Worm (Caenorhabditis elegans) whole organism, L4/young adult: ENCODE results near the gene ugt-58.

Experiments
- W03F9.2 ChIP-seq: fragments of 150-350 bp; optimal IDR thresholded peaks from 2 replicates; lab custom pipeline; 2014; ENCODE audit warnings: missing biosample characterization, missing genetic modification characterization
- dao-5 ChIP-seq: sonication (generic microtip); optimal IDR thresholded peaks from 2 replicates; lab custom pipeline; 2016; ENCODE audit warnings: missing genotype, missing genetic modification characterization, moderate library complexity, missing compliant biosample characterization
- him-1 ChIP-seq: sonication (generic microtip); optimal IDR thresholded peaks from 2 replicates; lab custom pipeline; 2016; ENCODE audit warnings: missing genotype, missing genetic modification reagents, missing genetic modification characterization, missing compliant biosample characterization

Gene ugt-58

DNA sequence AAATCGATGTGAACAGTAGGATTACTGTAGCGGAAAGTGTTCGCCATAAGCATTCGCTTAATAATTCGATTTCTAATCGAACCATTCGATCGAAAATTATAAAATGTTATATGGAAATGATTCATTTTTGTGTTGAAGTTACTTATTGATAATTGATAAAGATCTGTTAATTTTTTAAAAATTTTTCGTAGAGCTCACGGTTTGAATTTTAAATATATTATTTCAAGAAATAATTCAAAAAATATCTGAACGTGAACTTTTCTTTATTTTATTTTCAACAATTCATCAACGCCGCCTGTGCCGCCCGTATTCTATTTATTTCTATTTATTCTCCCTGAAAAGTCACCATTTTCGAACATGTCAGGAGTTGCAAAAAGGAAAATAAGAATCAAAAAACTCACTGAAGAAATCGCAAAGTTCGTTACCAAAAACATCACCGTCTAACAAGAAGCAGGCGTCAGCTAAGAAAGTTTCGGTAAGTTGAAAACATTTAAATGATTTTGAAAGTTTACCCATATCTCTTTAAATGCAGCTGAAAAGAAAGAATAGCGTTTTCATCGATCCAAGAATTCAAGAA is 24.9 kb upstream of the ugt-58 start, which contains the start of the genes T15H9.5 and T15H9.4:
Gene T15H9.5, minus strand, starts transcription at position 101 of the 577 bp plus-strand sequence.
Gene T15H9.4, plus strand, starts transcription at position 527 of the 577 bp plus-strand sequence.
- no peak for TF ChIP-seq W03F9.2 (tag; lab: Kevin White, UChicago)
- TF ChIP-seq dao-5, result no peak
- TF ChIP-seq him-1 (tag; lab: Kevin White, UChicago), result no peak

DNA sequence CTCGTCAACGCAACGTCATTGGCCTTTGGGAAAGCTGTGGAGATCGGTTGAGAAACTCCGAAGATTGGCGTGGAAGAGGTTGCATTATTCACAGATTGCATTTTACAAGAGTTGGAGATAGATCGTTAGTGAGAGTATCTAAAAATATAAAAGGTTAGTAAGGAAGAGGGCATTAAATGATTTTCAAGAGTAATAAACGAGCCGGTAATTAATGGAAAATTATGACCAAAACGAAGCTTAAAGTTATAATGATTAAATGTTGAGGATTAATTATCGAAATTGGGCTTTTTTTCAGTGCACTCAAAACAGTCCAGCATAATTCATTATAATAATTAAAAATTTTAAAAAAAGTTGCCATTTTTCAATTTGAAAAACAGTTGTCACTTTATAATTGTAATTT is 22.7 kb upstream of the ugt-58 start, which contains the start of gene pap-2:
Gene pap-2, minus strand, starts transcription at position 101 of the 400 bp plus-strand sequence.
- TF ChIP-seq him-1 (tag; lab: Kevin White, UChicago) (no peak), W03F9.2 (tag; lab: Kevin White, UChicago) (no peak), dao-5 (no peak)

DNA sequence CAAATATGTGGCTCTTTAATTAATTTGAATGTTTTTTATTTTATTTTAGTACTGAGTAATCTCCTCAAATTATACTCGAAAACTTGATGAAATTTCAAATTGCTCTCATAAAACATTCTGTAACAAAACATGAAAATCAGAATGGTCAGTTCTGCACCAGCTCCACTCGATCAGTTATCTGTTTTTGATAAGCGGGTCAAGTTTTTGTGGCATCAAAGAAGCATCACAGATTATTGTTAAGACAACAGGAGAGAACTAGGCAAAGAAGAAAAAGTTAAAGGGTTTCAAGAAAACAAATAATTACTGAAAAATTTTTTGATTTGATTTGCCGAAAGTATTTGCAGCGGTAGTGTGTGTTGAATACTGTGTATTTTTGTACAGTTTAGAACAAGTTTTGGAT is 20.6 kb upstream of the ugt-58 start:
- TF ChIP-seq W03F9.2 (tag; lab: Kevin White, UChicago) (no peak), dao-5 (no peak), him-1 (tag; lab: Kevin White, UChicago) (no peak)

DNA sequence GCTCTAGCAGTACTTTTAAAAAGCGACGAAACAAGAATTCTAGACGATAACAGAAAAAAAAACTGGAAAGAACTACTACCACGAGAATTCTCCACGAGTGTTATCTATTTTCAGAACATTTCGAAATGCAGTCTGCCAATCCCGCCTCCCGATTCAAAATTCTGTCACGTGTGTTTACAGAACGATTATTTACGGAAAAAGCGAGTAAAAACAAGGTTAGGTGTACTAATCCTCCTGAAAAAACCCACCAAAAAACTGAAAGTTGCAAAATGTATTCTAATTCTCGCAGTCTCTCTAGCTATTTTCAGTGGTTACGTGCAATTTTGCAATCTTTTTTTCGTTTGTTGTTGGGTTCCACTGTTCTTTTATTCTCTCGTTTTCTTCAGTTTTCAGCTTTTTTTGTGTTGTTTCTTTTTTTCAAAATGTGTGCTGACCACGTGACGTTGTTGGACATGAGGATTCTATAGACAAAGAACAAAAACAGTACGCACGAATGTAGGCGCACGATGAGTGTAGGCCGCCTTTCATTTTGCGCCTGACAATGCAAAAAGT is 20.0 kb upstream of the ugt-58 start:
- TF ChIP-seq dao-5 (no peak), him-1 (tag; lab: Kevin White, UChicago) (no peak), W03F9.2 (tag; lab: Kevin White, UChicago) (no peak)

DNA sequence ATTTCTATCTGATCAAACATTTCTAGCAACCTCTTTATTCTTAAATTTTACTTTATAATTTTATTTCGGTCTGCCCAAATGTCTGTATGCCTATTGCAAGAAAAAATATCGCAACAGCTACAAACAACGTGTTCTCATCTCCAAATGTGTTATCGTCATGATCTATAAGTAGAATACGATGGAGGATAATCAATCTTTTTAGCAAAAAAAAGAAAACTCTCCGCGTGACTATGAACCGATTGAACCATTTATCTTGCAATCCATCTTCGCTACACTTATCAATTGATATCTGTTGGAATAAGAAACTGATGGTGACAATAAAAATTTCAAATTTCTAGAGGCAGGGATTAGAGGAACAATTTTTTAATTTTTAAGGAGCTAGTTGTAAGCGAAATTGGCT is 19.4 kb upstream of the ugt-58 start:
- TF ChIP-seq W03F9.2 (tag; lab: Kevin White, UChicago) (no peak), him-1 (tag; lab: Kevin White, UChicago) (no peak), dao-5 (no peak)

DNA sequence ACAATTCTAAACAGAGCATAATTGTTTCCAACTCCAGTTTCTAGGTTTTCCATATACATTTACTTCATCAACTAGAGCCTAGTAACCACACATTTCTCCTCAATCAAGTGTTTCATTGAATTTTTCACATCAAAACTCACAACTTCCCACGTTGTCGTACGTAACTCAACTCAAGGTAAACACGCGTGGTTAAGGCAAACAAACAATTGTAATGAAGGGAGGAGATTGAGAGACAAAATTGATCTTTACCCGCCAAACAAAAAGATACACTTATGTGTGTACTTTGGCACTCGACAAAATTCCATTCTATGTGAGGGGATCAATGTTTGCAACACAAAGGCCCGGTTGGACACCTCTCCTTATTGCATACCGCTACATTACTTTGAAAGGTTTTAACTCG is 18.8 kb upstream of the ugt-58 start, which contains the start of gene nhr-19:
Gene nhr-19, minus strand, starts transcription at position 191 of the 400 bp plus-strand sequence.
- no peak for TF ChIP-seq him-1 (tag; lab: Kevin White, UChicago)
- no peak for TF ChIP-seq dao-5
- no peak for TF ChIP-seq W03F9.2 (tag; lab: Kevin White, UChicago)

DNA sequence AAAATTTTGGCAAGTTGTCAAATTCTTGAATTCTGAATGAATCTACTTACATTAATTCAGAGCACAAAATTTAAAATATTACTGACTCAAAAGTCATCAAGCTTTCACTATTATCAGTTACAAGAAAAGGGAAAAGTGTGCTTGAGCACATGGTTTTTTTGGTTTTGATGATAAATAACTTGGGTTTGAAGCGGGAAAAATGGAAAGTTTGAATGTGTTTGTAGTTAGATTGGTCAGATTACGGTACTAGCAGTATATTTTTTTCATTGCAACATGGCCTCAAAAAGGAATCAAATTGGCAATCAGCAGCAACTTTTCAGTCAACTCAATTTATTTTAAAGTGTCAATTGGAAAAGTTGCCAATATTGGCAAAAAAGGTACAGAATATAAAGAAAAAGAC is 18.1 kb upstream of the ugt-58 start:
- TF ChIP-seq him-1 (tag; lab: Kevin White, UChicago) (no peak), dao-5 (no peak), W03F9.2 (tag; lab: Kevin White, UChicago) (no peak)

DNA sequence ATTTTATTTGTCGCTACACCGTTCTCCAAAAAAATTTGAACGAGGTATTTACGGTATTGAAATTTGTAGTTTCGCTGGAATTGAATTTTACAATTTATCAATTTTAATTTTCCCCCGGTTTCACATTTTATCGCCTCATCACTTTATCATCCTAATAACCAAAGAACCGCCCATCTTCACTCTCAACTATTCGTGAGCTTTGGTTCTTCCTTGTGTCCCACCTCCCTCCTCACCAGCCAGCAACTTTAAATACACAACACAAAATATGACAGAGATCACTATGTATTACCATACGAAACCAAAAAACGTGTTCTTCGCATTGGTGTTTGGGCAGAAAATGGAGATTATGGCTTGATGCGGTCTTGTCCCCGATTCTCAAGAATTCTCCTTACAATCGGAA is 17.5 kb upstream of the ugt-58 start:
- TF ChIP-seq him-1 (tag; lab: Kevin White, UChicago) (no peak), W03F9.2 (tag; lab: Kevin White, UChicago) (no peak), dao-5 (no peak)

DNA sequence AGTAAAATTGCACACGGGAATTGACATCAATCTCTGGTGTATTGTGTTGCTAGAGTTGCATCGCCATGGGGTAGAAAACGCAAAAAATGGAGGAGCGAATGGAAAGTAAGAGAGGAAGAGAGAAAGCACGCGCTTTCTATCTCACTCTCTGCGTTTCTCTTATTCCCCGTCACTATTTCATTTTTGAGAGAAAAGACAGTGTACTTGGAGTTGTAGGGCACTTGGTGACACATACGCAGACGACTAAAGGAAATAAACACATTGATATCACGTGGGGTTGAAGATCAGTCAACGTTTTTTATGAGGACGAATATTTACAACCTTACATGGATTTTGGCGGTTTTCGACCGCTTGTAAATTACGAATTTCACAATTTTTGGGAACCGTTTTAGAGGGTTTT is 16.8 kb upstream of the ugt-58 start:
- no peak for TF ChIP-seq dao-5
- peak; percentile 71 for TF ChIP-seq W03F9.2 (tag; lab: Kevin White, UChicago)

DNA sequence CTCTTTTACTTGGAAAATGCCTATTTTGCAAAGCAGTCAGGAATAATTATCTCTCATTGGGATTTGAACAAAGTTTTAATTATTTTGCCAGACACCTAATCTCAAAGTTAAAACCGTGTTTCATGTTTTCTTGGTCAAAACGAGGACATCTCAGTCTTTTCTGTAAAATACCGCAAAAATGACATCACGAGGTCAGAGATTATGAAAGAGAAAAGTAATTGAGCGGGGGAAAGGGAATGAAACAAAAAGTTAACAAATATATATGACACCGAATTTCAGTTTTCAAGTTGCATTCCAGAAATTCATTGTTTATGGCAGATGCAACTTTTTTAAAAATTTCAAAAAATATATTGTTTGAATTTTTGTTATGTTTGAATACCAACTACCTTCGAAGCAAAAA is 16.0 kb upstream of the ugt-58 start:
- no peak for TF ChIP-seq W03F9.2 (tag; lab: Kevin White, UChicago)
- TF ChIP-seq dao-5, result no peak
- no peak for TF ChIP-seq him-1 (tag; lab: Kevin White, UChicago)

DNA sequence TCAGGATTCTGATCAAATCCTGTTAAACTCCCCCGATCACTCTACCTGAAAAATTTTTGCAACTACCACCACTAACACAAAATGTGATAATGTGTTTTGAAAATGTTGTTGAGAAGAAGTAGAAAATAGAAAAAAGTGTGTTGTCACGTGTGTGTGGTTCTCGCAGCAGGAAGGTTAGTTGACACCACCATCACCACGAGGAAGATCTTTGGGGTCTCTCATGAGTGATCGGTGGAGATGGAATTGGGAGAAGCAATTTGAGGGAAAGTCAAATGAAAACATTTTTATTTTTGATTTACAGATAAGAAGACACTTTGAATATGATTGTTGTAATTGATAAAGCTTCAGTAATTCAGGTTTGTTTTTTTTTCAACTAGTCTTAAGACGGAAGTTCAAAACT is 15.1 kb upstream of the ugt-58 start:
- TF ChIP-seq W03F9.2 (tag; lab: Kevin White, UChicago) (no peak), him-1 (tag; lab: Kevin White, UChicago) (no peak), dao-5 (no peak)

DNA sequence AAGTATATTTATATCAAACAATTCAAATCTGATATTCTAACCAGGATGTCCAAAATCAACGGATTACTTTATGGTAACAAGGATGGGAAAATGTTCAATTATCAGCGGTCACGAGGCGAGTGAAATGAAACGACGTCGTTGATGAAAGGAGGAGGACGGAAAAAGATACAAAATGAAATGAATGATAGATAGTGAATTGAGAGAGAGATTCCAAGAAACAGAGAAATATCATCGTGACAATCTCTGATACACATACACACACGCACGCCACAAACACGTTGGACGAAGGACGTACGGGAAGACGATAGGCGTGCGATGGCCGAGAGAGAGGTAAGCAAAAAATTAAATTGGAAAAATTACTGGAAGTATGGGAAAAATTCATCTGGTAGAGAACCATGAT is 14.5 kb upstream of the ugt-58 start:
- TF ChIP-seq W03F9.2 (tag; lab: Kevin White, UChicago), result peak; percentile 29
- no peak for TF ChIP-seq dao-5
- no peak for TF ChIP-seq him-1 (tag; lab: Kevin White, UChicago)

DNA sequence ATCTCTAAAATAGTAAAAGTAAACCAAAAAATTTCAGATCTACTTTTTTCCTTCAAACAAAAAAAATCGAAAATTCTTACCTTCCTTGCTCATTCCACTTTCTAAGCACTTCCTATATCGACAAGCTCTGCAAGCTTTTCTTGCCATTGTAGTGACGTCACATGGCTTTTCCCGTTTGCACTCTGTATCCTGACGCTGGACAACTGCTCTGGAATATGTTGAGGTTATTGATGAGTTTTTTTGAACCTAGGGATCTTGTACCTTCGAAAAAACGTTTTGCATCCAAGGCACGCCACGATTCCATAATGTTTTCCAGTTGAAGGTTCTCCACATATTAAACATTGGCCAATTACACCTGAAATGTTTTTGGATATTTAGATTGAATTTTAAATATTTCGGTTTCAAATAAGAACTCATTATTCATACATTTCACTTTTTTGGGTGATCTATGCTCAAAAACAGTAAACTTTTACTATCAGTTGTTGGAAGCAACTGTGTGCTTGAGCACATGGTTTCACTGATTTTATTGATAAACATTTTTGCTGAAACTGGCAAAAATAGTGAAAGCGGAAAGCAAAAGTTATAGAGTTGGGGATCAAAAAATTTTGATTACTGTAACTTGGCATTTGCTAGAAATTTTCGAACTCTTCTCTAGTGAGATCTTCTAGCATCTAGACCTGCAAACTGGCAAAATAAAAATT is 13.6 kb upstream of the ugt-58 start:
- TF ChIP-seq him-1 (tag; lab: Kevin White, UChicago) (no peak), W03F9.2 (tag; lab: Kevin White, UChicago) (no peak), dao-5 (no peak)

DNA sequence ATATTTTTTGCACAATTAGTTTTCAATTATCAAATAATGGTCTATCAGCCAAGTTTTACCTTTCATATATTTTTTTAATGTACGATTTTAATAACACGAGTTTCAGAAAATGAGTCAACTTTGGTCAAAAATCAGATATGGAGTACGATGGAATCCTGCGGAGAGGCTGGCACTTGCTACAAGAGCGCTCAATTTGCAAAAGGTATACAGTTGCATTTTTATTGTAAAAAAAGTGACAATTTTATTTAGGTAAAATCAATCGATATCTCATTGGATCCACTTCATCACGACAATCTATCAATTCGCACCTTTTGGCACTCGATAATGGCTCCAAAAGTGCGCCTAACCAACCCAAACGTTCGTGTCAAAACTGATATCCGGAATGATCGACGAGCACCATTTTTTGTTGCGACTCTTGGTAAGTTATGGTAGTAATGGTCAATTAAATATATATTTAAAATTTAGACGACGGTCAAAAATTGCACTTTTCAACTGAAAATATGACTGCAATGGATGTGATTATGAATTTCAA is 11.0 kb upstream of the ugt-58 start, which contains the start of gene mrpl-53:
Gene mrpl-53, plus strand, starts transcription at position 107 of the 532 bp plus-strand sequence.
- TF ChIP-seq dao-5 (no peak), him-1 (tag; lab: Kevin White, UChicago) (no peak), W03F9.2 (tag; lab: Kevin White, UChicago) (no peak)
